Fruit fly (Drosophila melanogaster) whole organism: ENCODE data around the gene C15.

Experiments used
- Dll ChIP-seq: fragments of >200 bp; optimal IDR thresholded peaks from 2 replicates; lab custom pipeline; 2017
- pan ChIP-seq: fragments of >200 bp; optimal IDR thresholded peaks from 2 replicates; lab custom pipeline; 2017
- psq ChIP-seq: fragments of >200 bp; optimal IDR thresholded peaks from 2 replicates; lab custom pipeline; 2017
- usp ChIP-seq: fragments of >200 bp; optimal IDR thresholded peaks from 2 replicates; lab custom pipeline; 2017; ENCODE audit warnings: missing biosample characterization, missing genetic modification characterization, mixed read lengths

dm6 chr3R:21501263-21501824 is 1.6 kb downstream of the C15 start:
- TF ChIP-seq Dll (no peak), pan (no peak), usp (GFP tag; lab: Kevin White, UChicago) (no peak), psq (no peak)
